Worm (Caenorhabditis elegans) whole organism, L4/young adult: Measurements from ENCODE around the gene gst-9.

Source experiments
- W03F9.2 ChIP-seq: fragments of 150-350 bp; optimal IDR thresholded peaks from 2 replicates; lab custom pipeline; 2014; ENCODE audit warnings: missing biosample characterization, missing genetic modification characterization
- him-1 ChIP-seq: sonication (generic microtip); optimal IDR thresholded peaks from 2 replicates; lab custom pipeline; 2016; ENCODE audit warnings: missing genotype, missing genetic modification reagents, missing genetic modification characterization, missing compliant biosample characterization

- TF ChIP-seq W03F9.2 = no peak
- no peak for TF ChIP-seq him-1
Measured at ce11 chrII:4941050-4941449, 49.7 kb downstream of the gst-9 start, which contains the start of gene cblc-1.
